Worm (Caenorhabditis elegans) whole organism, L4 larva: ENCODE measurements around the gene F58B4.5.

ENCODE experiments used
- D1046.2 ChIP-seq: fragments of 200-800 bp; sonication (Bioruptor generic); IDR thresholded peaks from 2 replicates; pipeline ENCODE4 v1.3.6; 2022; ENCODE audit warnings: missing genetic modification characterization, missing compliant biosample characterization
- R02D3.7 ChIP-seq: fragments of 150-350 bp; sonication (generic microtip); optimal IDR thresholded peaks from 3 replicates; lab custom pipeline; 2014; ENCODE audit warnings: missing biosample characterization, missing genetic modification characterization
- T20F7.1 ChIP-seq: fragments of 200-800 bp; sonication (Bioruptor generic); optimal IDR thresholded peaks from 2 replicates; lab custom pipeline; 2018; ENCODE audit warnings: mild to moderate bottlenecking, missing genetic modification characterization, missing compliant biosample characterization
- T26A8.4 ChIP-seq: fragments of 200-800 bp; sonication (Bioruptor generic); IDR thresholded peaks from 2 replicates; pipeline ENCODE4 v1.3.6; 2022; ENCODE audit warnings: missing genetic modification characterization, missing compliant biosample characterization
- ZK546.5 ChIP-seq, 2 experiments: sonication (generic microtip); optimal IDR thresholded peaks; 2 replicates each; lab custom pipeline; 2017; ENCODE audit warnings: missing biosample characterization in 2 of 2, missing genetic modification characterization in 2 of 2
- aha-1 ChIP-seq: fragments of 150-350 bp; peaks from one replicate; lab custom pipeline; 2014; ENCODE audit warnings: missing biosample characterization, missing genetic modification characterization
- arid-1 ChIP-seq: fragments of 200-800 bp; sonication (Bioruptor generic); conservative IDR thresholded peaks from 2 replicates; pipeline ENCODE4 v1.3.6; 2022; ENCODE audit warnings: missing genetic modification reagents, missing genetic modification characterization, missing compliant biosample characterization
- ceh-28 ChIP-seq: fragments of 150-350 bp; optimal IDR thresholded peaks from 2 replicates; lab custom pipeline; 2014; ENCODE audit warnings: missing biosample characterization, missing genetic modification reagents, missing genetic modification characterization
- ceh-32 ChIP-seq: sonication (generic microtip); optimal IDR thresholded peaks from 2 replicates; lab custom pipeline; 2016; ENCODE audit warnings: mild to moderate bottlenecking, missing genetic modification characterization, missing compliant biosample characterization; ENCODE audit not compliant: poor library complexity
- ceh-44 ChIP-seq: fragments of 200-800 bp; sonication (Bioruptor generic); IDR thresholded peaks from 2 replicates; pipeline ENCODE4 v1.3.6; 2022; ENCODE audit warnings: missing genetic modification reagents, missing genetic modification characterization, missing compliant biosample characterization
- ceh-62 ChIP-seq: sonication (generic microtip); optimal IDR thresholded peaks from 2 replicates; lab custom pipeline; 2017; ENCODE audit warnings: missing biosample characterization, missing genetic modification characterization
- daf-16 ChIP-seq, 3 experiments: sonication (generic microtip); optimal IDR thresholded peaks; 2 replicates each; lab custom pipeline; 2016 to 2017; ENCODE audit warnings: missing genetic modification characterization in 3 of 3, missing genetic modification reagents in 3 of 3, mild to moderate bottlenecking in 2 of 3, missing compliant biosample characterization in 2 of 3, missing biosample characterization in 1 of 3, moderate library complexity in 1 of 3
- daf-19 ChIP-seq: fragments of 200-800 bp; sonication (Bioruptor generic); conservative IDR thresholded peaks from 2 replicates; pipeline ENCODE4 v1.3.6; 2022; ENCODE audit warnings: missing genetic modification characterization, missing compliant biosample characterization
- dpl-1 ChIP-seq: fragments of 150-350 bp; optimal IDR thresholded peaks from 2 replicates; lab custom pipeline; 2014; ENCODE audit warnings: missing biosample characterization, missing genetic modification reagents, missing genetic modification characterization
- duxl-1 ChIP-seq: sonication (generic microtip); optimal IDR thresholded peaks from 2 replicates; lab custom pipeline; 2016; ENCODE audit warnings: mild to moderate bottlenecking, missing genetic modification characterization, moderate library complexity, missing compliant biosample characterization; ENCODE audit not compliant: poor library complexity
- dve-1 ChIP-seq: sonication (generic microtip); optimal IDR thresholded peaks from 2 replicates; lab custom pipeline; 2017; ENCODE audit warnings: antibody characterized with exemption, mild to moderate bottlenecking, missing genetic modification characterization, missing compliant biosample characterization; ENCODE audit not compliant: insufficient read depth
- fkh-10 ChIP-seq: fragments of 150-350 bp; optimal IDR thresholded peaks from 2 replicates; lab custom pipeline; 2014; ENCODE audit warnings: missing biosample characterization, missing genetic modification reagents, missing genetic modification characterization
- fos-1 ChIP-seq: fragments of 150-350 bp; optimal IDR thresholded peaks from 2 replicates; lab custom pipeline; 2014; ENCODE audit warnings: missing biosample characterization, missing genetic modification characterization
- hmg-1.1 ChIP-seq: fragments of 200-800 bp; sonication (Bioruptor generic); IDR thresholded peaks from 2 replicates; pipeline ENCODE4 v1.3.6; 2022; ENCODE audit warnings: missing genetic modification reagents, missing genetic modification characterization, missing compliant biosample characterization
- lin-13 ChIP-seq: fragments of 150-350 bp; optimal IDR thresholded peaks from 2 replicates; lab custom pipeline; 2014; ENCODE audit warnings: missing biosample characterization, missing genetic modification reagents, missing genetic modification characterization
- lin-15B ChIP-seq: fragments of 150-350 bp; sonication (generic microtip); optimal IDR thresholded peaks from 3 replicates; lab custom pipeline; 2014; ENCODE audit warnings: missing biosample characterization, missing genetic modification characterization
- madf-9 ChIP-seq: fragments of 200-800 bp; sonication (Bioruptor generic); conservative IDR thresholded peaks from 2 replicates; pipeline ENCODE4 v1.3.6; 2022; ENCODE audit warnings: missing genetic modification reagents, missing genetic modification characterization, missing compliant biosample characterization
- mep-1 ChIP-seq: fragments of 150-350 bp; sonication (generic microtip); optimal IDR thresholded peaks from 3 replicates; lab custom pipeline; 2014; ENCODE audit warnings: missing biosample characterization, missing genetic modification characterization
- mxl-2 ChIP-seq: fragments of 200-800 bp; sonication (Bioruptor generic); conservative IDR thresholded peaks from 2 replicates; pipeline ENCODE4 v1.3.6; 2022; ENCODE audit warnings: missing genetic modification reagents, missing genetic modification characterization, missing compliant biosample characterization
- mxl-3 ChIP-seq: fragments of 200-800 bp; sonication (Bioruptor generic); optimal IDR thresholded peaks from 2 replicates; lab custom pipeline; 2018; ENCODE audit warnings: mild to moderate bottlenecking, missing genetic modification characterization, missing compliant biosample characterization
- nhr-102 ChIP-seq: sonication (generic microtip); optimal IDR thresholded peaks from 2 replicates; lab custom pipeline; 2016; ENCODE audit warnings: mild to moderate bottlenecking, missing genetic modification characterization, moderate library complexity, missing compliant biosample characterization
- nhr-41 ChIP-seq: fragments of 200-800 bp; sonication (Bioruptor generic); IDR thresholded peaks from 2 replicates; pipeline ENCODE4 v1.3.6; 2022; ENCODE audit warnings: missing genetic modification reagents, missing genetic modification characterization, missing compliant biosample characterization
- nhr-6 ChIP-seq: fragments of 150-350 bp; optimal IDR thresholded peaks from 2 replicates; lab custom pipeline; 2014; ENCODE audit warnings: missing biosample characterization, missing genetic modification characterization
- nhr-76 ChIP-seq: fragments of 150-350 bp; optimal IDR thresholded peaks from 2 replicates; lab custom pipeline; 2014; ENCODE audit warnings: missing biosample characterization, missing genetic modification characterization
- pha-4 ChIP-seq, 2 experiments: fragments of 150-350 bp in 1 of 2; fragments of 200-800 bp in 1 of 2; sonication (Bioruptor generic) in 1 of 2; IDR thresholded peaks in 1 of 2; optimal IDR thresholded peaks in 1 of 2; 2 replicates each; pipeline versions ENCODE4 v1.3.6 to Lab custom; 2014 to 2022; ENCODE audit warnings: missing genetic modification characterization in 2 of 2, missing genetic modification reagents in 2 of 2, missing biosample characterization in 1 of 2, missing compliant biosample characterization in 1 of 2
- php-3 ChIP-seq: fragments of 200-800 bp; sonication (Bioruptor generic); IDR thresholded peaks from 2 replicates; pipeline ENCODE4 v1.3.6; 2022; ENCODE audit warnings: missing genetic modification reagents, missing genetic modification characterization, missing compliant biosample characterization
- pqm-1 ChIP-seq: sonication (generic microtip); optimal IDR thresholded peaks from 2 replicates; lab custom pipeline; 2017; ENCODE audit warnings: missing biosample characterization, missing genetic modification characterization
- rbr-2 ChIP-seq: sonication (generic microtip); optimal IDR thresholded peaks from 2 replicates; lab custom pipeline; 2016; ENCODE audit warnings: missing genotype, missing genetic modification characterization, missing compliant biosample characterization
- saeg-2 ChIP-seq: fragments of 200-800 bp; sonication (Bioruptor generic); IDR thresholded peaks from 2 replicates; pipeline ENCODE4 v1.3.6; 2022; ENCODE audit warnings: missing genetic modification reagents, missing genetic modification characterization, missing compliant biosample characterization
- sdz-12 ChIP-seq: fragments of 200-800 bp; sonication (Bioruptor generic); optimal IDR thresholded peaks from 2 replicates; lab custom pipeline; 2018; ENCODE audit warnings: mild to moderate bottlenecking, missing genetic modification characterization, missing compliant biosample characterization
- set-16 ChIP-seq: fragments of 200-800 bp; sonication (Bioruptor generic); IDR thresholded peaks from 2 replicates; pipeline ENCODE4 v1.3.6; 2022; ENCODE audit warnings: missing genetic modification reagents, missing genetic modification characterization, missing compliant biosample characterization
- skn-1 ChIP-seq: fragments of 150-350 bp; optimal IDR thresholded peaks from 2 replicates; lab custom pipeline; 2014; ENCODE audit warnings: missing biosample characterization, missing genetic modification characterization
- unc-62 ChIP-seq, 3 experiments: fragments of 150-350 bp in 1 of 3; sonication (generic microtip); optimal IDR thresholded peaks in 2 of 3; peaks in 1 of 3; 1 replicate in 1 of 3; 2 replicates in 2 of 3; lab custom pipeline; 2014 to 2017; ENCODE audit warnings: missing biosample characterization in 3 of 3, missing genetic modification characterization in 3 of 3, missing genetic modification reagents in 3 of 3, missing genotype in 1 of 3
- zfp-2 ChIP-seq: sonication (generic microtip); optimal IDR thresholded peaks from 2 replicates; lab custom pipeline; 2016; ENCODE audit warnings: mild to moderate bottlenecking, missing genetic modification characterization, missing compliant biosample characterization

F58B4.5 gene

ce11 chrV:10890980-10891379, 41.5 kb upstream of the F58B4.5 start, which contains the start of gene F32D8.12 (continued):
- TF ChIP-seq daf-16 (GFP tag; optimal IDR thresholded peaks at IDR 0.05; lab: Kevin White, UChicago) (no peak), daf-16 (tag; optimal IDR thresholded peaks at IDR 0.05; lab: Kevin White, UChicago) (peak; percentile 58), nhr-76 (no peak), ceh-62 (tag; lab: Kevin White, UChicago) (no peak), skn-1 (tag; lab: Kevin White, UChicago) (no peak), R02D3.7 (no peak), unc-62 (GFP tag; optimal IDR thresholded peaks at IDR 0.05 in 1 of 2; lab: Kevin White, UChicago) (peak in 1 of 2 experiments; percentile 97), unc-62 (tag; optimal IDR thresholded peaks at IDR 0.05; lab: Kevin White, UChicago) (no peak), nhr-102 (tag; lab: Kevin White, UChicago) (no peak), ceh-44 (no peak), pqm-1 (no peak), T20F7.1 (GFP tag; lab: Kevin White, UChicago) (no peak), madf-9 (GFP tag; lab: Robert Waterston, UW) (no peak), mxl-2 (no peak), duxl-1 (peak; percentile 13), saeg-2 (no peak), pha-4 (GFP tag; IDR thresholded peaks at IDR 0.05; lab: Robert Waterston, UW) (no peak), pha-4 (tag; optimal IDR thresholded peaks at IDR 0.05; lab: Kevin White, UChicago) (no peak), nhr-6 (tag; lab: Kevin White, UChicago) (no peak), zfp-2 (tag; lab: Kevin White, UChicago) (no peak), T26A8.4 (GFP tag; lab: Robert Waterston, UW) (no peak), dve-1 (tag; lab: Kevin White, UChicago) (peak; percentile 61), nhr-41 (GFP tag; lab: Robert Waterston, UW) (no peak), hmg-1.1 (no peak), arid-1 (GFP tag; lab: Robert Waterston, UW) (no peak), D1046.2 (GFP tag; lab: Robert Waterston, UW) (no peak), dpl-1 (GFP tag; lab: Kevin White, UChicago) (no peak), daf-19 (GFP tag; lab: Robert Waterston, UW) (no peak), php-3 (GFP tag; lab: Robert Waterston, UW) (no peak), fkh-10 (GFP tag; lab: Kevin White, UChicago) (no peak), mxl-3 (GFP tag; lab: Kevin White, UChicago) (no peak), lin-15B (tag; lab: Kevin White, UChicago) (no peak), ZK546.5 (tag; optimal IDR thresholded peaks at IDR 0.05; lab: Kevin White, UChicago) (no peak), rbr-2 (no peak), ceh-28 (tag; lab: Kevin White, UChicago) (no peak), lin-13 (GFP tag; lab: Kevin White, UChicago) (no peak), sdz-12 (no peak), mep-1 (tag; lab: Kevin White, UChicago) (peak; percentile 34), fos-1 (no peak)

ce11 chrV:10893510-10894128, 38.9 kb upstream of the F58B4.5 start, which contains the start of gene F32D8.4:
Gene F32D8.4 (minus strand): TSS chrV:10893560.
- TF ChIP-seq aha-1 (tag; lab: Kevin White, UChicago) (peak; percentile 57), set-16 (GFP tag; lab: Robert Waterston, UW) (no peak), ceh-32 (no peak)
